Worm (Caenorhabditis elegans): ENCODE measurements around the gene fos-1.

The fos-1 gene

DNA sequence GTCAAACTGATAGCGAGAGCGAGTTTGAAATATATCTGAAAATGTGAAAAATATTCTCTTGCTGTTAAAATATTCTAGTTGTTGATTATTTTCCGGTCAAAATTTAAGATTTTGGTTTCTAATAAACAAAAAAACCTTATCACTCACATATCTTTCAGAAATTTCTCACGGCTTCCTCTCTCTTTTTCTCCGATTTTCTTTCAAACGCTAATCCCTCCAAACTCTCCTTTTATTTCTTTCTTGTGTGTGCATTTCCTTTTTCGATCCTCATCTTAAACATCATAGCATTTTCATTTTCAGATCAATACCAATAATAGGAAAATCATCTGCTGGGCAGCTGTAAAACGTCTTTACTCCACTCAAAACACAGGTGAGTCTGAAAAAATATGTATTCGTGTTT lies at the start of gene fos-1:
TSS of gene fos-1 (plus strand) at position 301 of the 400 bp plus-strand sequence.
- no peak for TF ChIP-seq ceh-22 (tag; optimal IDR thresholded peaks at IDR 0.05)
- no peak for TF ChIP-seq hlh-30 (tag; optimal IDR thresholded peaks at IDR 0.05; ENCODE audit: insufficient read depth)
- no peak for TF ChIP-seq nhr-232 (tag; optimal IDR thresholded peaks at IDR 0.05)
- no peak for TF ChIP-seq pat-9 (tag; optimal IDR thresholded peaks at IDR 0.05)
- TF ChIP-seq unc-3 (GFP tag; conservative IDR thresholded peaks at IDR 0.05) = no peak
- no peak for TF ChIP-seq unc-3 (tag; optimal IDR thresholded peaks at IDR 0.05)
- no peak for TF ChIP-seq ceh-30 (tag; optimal IDR thresholded peaks at IDR 0.05)

DNA sequence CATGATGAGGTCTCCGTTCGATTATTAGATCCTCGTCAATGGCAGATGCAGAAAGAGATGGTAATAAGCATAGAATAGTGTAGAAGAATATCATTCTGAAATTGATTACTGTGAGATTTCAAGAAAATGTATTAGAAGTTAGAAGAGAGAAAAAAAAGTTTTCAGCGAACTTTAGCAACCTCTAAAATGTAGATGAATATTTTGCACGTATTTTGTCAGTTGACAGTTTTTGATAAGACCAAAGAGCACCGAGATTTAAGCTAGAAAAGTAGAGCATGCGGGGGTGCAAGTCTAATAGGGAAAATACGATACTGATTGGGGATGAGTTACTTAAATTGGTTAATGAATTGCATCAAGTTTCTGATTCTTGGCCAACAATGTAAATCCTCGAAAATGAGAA lies 48.7 kb upstream of the fos-1 start, which contains the start of gene M03F8.6:
TSS of gene M03F8.6 (minus strand) at position 101 of the 400 bp plus-strand sequence.
- no peak for TF ChIP-seq pqm-1 (tag; optimal IDR thresholded peaks at IDR 0.05)
- TF ChIP-seq fkh-10 (GFP tag; optimal IDR thresholded peaks at IDR 0.05) = no peak
- no peak for TF ChIP-seq ceh-34 (tag; optimal IDR thresholded peaks at IDR 0.05)
- TF ChIP-seq fax-1 (tag; optimal IDR thresholded peaks at IDR 0.05) = no peak
- TF ChIP-seq ceh-24 (tag; optimal IDR thresholded peaks at IDR 0.05) = no peak
- no peak for TF ChIP-seq ahr-1 (tag; optimal IDR thresholded peaks at IDR 0.05)
- no peak for TF ChIP-seq elt-2 (tag; optimal IDR thresholded peaks at IDR 0.05)
- no peak for TF ChIP-seq fkh-6 (tag; optimal IDR thresholded peaks at IDR 0.05)
- no peak for TF ChIP-seq nhr-11 (tag; optimal IDR thresholded peaks at IDR 0.05)

DNA sequence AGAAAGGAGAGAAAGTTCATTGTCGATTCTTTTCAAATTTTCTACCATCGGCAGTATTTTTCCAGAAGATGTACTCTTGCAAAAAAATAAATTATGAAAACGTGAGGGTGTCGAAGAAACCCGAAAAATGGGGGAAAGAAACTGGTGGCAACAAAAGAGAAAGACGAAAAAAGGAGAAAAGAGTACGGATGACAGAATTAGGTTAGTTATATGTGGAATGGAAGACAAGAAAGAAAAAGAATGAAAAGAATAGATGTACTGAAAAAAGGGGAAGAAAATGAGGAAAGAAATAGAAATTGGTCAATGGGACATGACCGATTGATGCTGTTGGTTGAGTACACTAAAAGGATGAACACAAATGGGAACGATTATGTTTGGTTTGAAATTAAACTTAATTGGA lies 47.8 kb upstream of the fos-1 start:
- peak; percentile 74 for TF ChIP-seq unc-42 (tag; optimal IDR thresholded peaks at IDR 0.05)
- no peak for TF ChIP-seq nhr-232 (tag; optimal IDR thresholded peaks at IDR 0.05)
- TF ChIP-seq pax-1 (tag; optimal IDR thresholded peaks at IDR 0.05) = no peak

DNA sequence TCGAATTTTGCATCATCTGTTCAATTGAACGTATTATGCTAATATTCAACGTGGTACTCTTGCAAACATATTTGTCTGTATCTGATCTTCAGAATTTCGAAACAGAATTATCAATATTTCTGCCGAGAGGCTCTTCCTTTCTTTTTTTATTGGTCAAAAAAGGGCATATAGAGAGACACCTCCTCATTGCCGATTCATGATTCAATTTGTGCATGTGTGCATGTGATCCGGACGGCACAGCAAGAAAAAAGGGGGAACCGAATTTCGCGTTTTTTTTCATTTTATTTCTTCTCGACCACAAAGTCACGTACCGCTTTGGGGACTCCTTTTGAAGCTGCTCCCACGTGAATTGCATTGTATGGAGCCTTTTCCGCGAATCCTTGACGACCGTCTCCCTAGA lies 41.9 kb upstream of the fos-1 start, which contains the start of gene mcp-1:
TSS of gene mcp-1 (plus strand) at position 292 of the 400 bp plus-strand sequence.
- TF ChIP-seq unc-42 (tag; optimal IDR thresholded peaks at IDR 0.05) (peak; percentile 85), rnt-1 (tag; optimal IDR thresholded peaks at IDR 0.05) (no peak)

DNA sequence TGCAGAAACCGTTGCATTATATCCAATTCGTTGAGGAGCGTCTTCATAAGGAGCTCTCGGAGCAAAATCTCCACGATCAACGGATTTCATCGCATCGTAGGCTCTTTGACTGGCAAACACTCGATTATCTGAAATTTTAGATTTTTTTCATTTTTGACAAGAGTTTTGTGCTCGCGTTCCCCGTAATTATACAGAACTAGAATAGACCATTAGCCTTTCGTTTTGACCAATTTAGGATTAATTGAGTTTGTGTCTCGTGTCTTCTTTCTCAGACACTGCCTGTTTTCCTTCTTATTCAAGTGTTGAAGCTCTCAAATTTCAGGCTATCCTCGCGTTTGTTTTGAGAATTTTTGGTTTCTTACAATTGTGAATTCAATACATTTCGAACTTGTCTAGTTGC lies 40.3 kb upstream of the fos-1 start:
- TF ChIP-seq elt-2 (tag; optimal IDR thresholded peaks at IDR 0.05) (no peak), unc-42 (tag; optimal IDR thresholded peaks at IDR 0.05) (peak; percentile 59)

DNA sequence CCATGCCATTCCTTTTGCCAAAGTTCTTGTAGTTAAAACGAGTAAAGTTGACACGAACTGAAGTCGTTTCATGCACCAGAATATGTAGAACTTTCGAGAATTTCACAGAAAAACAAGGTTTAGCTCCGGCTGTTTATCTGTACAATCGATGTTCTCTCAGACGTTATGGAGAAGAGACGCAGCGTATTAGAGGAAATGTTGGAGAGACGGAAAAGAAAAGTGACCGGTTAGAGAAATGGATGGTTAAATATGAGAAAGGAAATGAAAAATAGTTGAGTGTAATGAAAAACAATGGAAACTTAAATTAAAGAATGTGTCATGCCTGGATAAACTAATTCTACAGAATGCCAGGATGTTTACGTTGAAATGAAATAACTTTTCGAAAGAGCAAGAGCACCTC lies 39.7 kb upstream of the fos-1 start, which contains the start of gene pcm-1:
TSS of gene pcm-1 (minus strand) at position 187 of the 400 bp plus-strand sequence.
- TF ChIP-seq nhr-232 (tag; optimal IDR thresholded peaks at IDR 0.05) (no peak), nfya-1 (tag; optimal IDR thresholded peaks at IDR 0.05) (peak; percentile 20), ahr-1 (tag; optimal IDR thresholded peaks at IDR 0.05) (no peak), lin-11 (tag; optimal IDR thresholded peaks at IDR 0.05) (no peak), unc-42 (tag; optimal IDR thresholded peaks at IDR 0.05) (peak; percentile 14)

DNA sequence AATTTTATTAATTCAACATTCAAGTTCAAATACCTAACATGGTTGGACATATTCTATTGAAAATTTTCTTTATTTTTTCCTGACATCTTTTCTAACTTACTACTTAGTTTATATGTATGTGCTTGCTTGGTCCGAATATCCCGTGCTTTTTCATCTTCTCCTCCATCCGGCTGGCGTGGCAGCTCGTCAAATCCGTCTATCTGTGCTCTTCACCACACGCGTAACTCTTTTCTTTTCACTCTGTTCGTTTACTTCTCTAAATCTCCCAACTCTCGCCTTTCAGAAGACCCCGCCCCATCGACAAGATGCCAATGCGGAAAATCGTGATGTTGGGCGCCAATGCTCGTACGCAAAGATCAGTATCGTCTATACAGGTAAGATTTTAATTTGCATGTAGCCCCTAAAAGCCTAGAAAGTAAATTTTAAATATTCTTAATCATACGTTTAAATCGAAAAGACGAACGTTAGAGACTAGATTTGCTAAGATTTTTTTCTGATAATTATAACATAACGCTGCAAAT lies 38.7 kb upstream of the fos-1 start:
- TF ChIP-seq ceh-18 (tag; optimal IDR thresholded peaks at IDR 0.05) (peak; percentile 8), ama-1 (optimal IDR thresholded peaks at IDR 0.05) (no peak), mec-3 (tag; optimal IDR thresholded peaks at IDR 0.05; ENCODE audit: borderline replicate concordance) (no peak), sdc-2 (tag; optimal IDR thresholded peaks at IDR 0.05) (no peak), F13H6.1 (tag; optimal IDR thresholded peaks at IDR 0.05) (no peak), npax-4 (tag; optimal IDR thresholded peaks at IDR 0.05) (no peak), gmeb-2 (tag; optimal IDR thresholded peaks at IDR 0.05) (no peak), unc-55 (GFP tag; optimal IDR thresholded peaks at IDR 0.05) (peak; percentile 43), unc-42 (tag; optimal IDR thresholded peaks at IDR 0.05) (peak; percentile 32), sox-2 (GFP tag; IDR thresholded peaks at IDR 0.05) (no peak), elt-4 (tag; optimal IDR thresholded peaks at IDR 0.05) (no peak), ceh-2 (tag; optimal IDR thresholded peaks at IDR 0.05) (no peak), T23F11.4 (GFP tag; optimal IDR thresholded peaks at IDR 0.05) (no peak)
